Fruit fly (Drosophila melanogaster) whole organism, embryonic: ENCODE results near the gene CG7914.

Source experiments
- BtbVII ChIP-seq: fragments of 200-800 bp; sonication (Bioruptor generic); optimal IDR thresholded peaks from 3 replicates; lab custom pipeline; 2017; ENCODE audit warnings: missing biosample characterization, mild to moderate bottlenecking, missing genetic modification characterization
- CG10274 ChIP-seq: fragments of 200-800 bp; sonication (Bioruptor generic); optimal IDR thresholded peaks from 3 replicates; lab custom pipeline; 2017; ENCODE audit warnings: missing biosample characterization, mild to moderate bottlenecking, missing genetic modification characterization
- CG10366 ChIP-seq: fragments of 200-800 bp; sonication (Bioruptor generic); IDR thresholded peaks from 2 replicates; pipeline ENCODE4 v1.3.6; 2022; ENCODE audit warnings: missing biosample characterization, missing genetic modification characterization
- CG12155 ChIP-seq: fragments of 200-800 bp; sonication (Bioruptor generic); optimal IDR thresholded peaks from 3 replicates; lab custom pipeline; 2016; ENCODE audit warnings: missing biosample characterization, missing genetic modification characterization
- CG1233 ChIP-seq: fragments of 200-800 bp; sonication (Bioruptor generic); optimal IDR thresholded peaks from 4 replicates; lab custom pipeline; 2018; ENCODE audit warnings: missing biosample characterization, mild to moderate bottlenecking, missing genetic modification characterization
- CG14965 ChIP-seq: fragments of 200-800 bp; sonication (Bioruptor generic); optimal IDR thresholded peaks from 2 replicates; lab custom pipeline; 2016; ENCODE audit warnings: missing biosample characterization, missing genetic modification characterization, borderline replicate concordance
- CG17802 ChIP-seq: fragments of 200-800 bp; sonication (Bioruptor generic); optimal IDR thresholded peaks from 2 replicates; lab custom pipeline; 2018; ENCODE audit warnings: missing biosample characterization, mild to moderate bottlenecking, missing genetic modification characterization, moderate library complexity
- CG17912 ChIP-seq: fragments of 200-800 bp; sonication (Bioruptor generic); optimal IDR thresholded peaks from 2 replicates; lab custom pipeline; 2018; ENCODE audit warnings: missing biosample characterization, mild to moderate bottlenecking, missing genetic modification characterization
- CG1792 ChIP-seq: fragments of 200-800 bp; sonication (Bioruptor generic); optimal IDR thresholded peaks from 2 replicates; lab custom pipeline; 2016; ENCODE audit warnings: missing biosample characterization, missing genetic modification characterization
- CG18599 ChIP-seq: fragments of 200-800 bp; sonication (Bioruptor generic); optimal IDR thresholded peaks from 3 replicates; lab custom pipeline; 2017; ENCODE audit warnings: missing biosample characterization, missing genetic modification characterization, mild to moderate bottlenecking, moderate library complexity, missing genetic modification reagents
- CG2202 ChIP-seq: fragments of 200-800 bp; sonication (Bioruptor generic); optimal IDR thresholded peaks from 2 replicates; lab custom pipeline; 2018; ENCODE audit warnings: missing biosample characterization, mild to moderate bottlenecking, missing genetic modification characterization
- CG30431 ChIP-seq: fragments of 200-800 bp; sonication (Bioruptor generic); optimal IDR thresholded peaks from 2 replicates; lab custom pipeline; 2017; ENCODE audit warnings: missing biosample characterization, missing genetic modification characterization
- CG3281 ChIP-seq: fragments of 200-800 bp; sonication (Bioruptor generic); optimal IDR thresholded peaks from 3 replicates; lab custom pipeline; 2017; ENCODE audit warnings: missing biosample characterization, mild to moderate bottlenecking, missing genetic modification characterization
- CG43689 ChIP-seq: fragments of 200-800 bp; sonication (Bioruptor generic); IDR thresholded peaks from 2 replicates; pipeline ENCODE4 v1.3.6; 2022; ENCODE audit warnings: missing biosample characterization, missing genetic modification characterization
- CG4730 ChIP-seq: fragments of 200-800 bp; sonication (Bioruptor generic); IDR thresholded peaks from 2 replicates; pipeline ENCODE4 v1.3.6; 2022; ENCODE audit warnings: missing biosample characterization, missing genetic modification characterization
- CG6791 ChIP-seq: fragments of 200-800 bp; sonication (Bioruptor generic); IDR thresholded peaks from 3 replicates; pipeline ENCODE4 v1.3.6; 2022; ENCODE audit warnings: missing biosample characterization, missing genetic modification characterization; ENCODE audit not compliant: partially characterized antibody
- CG8924 ChIP-seq: fragments of 200-800 bp; optimal IDR thresholded peaks from 3 replicates; lab custom pipeline; 2019; ENCODE audit warnings: missing biosample characterization, mild to moderate bottlenecking, missing genetic modification characterization, moderate library complexity
- CG9609 ChIP-seq: fragments of 200-800 bp; sonication (Bioruptor generic); optimal IDR thresholded peaks from 3 replicates; lab custom pipeline; 2016; ENCODE audit warnings: missing biosample characterization, missing genetic modification characterization
- CG9876 ChIP-seq: fragments of 200-800 bp; sonication (Bioruptor generic); optimal IDR thresholded peaks from 2 replicates; lab custom pipeline; 2016; ENCODE audit warnings: missing biosample characterization, missing genetic modification characterization
- D ChIP-seq, 2 experiments: fragments of 200-800 bp in 1 of 2; fragments of >200 bp in 1 of 2; sonication (Bioruptor generic) in 1 of 2; optimal IDR thresholded peaks; 2 replicates in 1 of 2; 3 replicates in 1 of 2; lab custom pipeline; 2017; ENCODE audit warnings: mild to moderate bottlenecking in 1 of 2, missing biosample characterization in 1 of 2, missing genetic modification characterization in 1 of 2, missing genetic modification reagents in 1 of 2
- Dfd ChIP-seq, 2 experiments: fragments of >200 bp; optimal IDR thresholded peaks; 2 replicates each; lab custom pipeline; 2017; ENCODE audit warnings: missing biosample characterization in 2 of 2, missing genetic modification characterization in 2 of 2
- Doc2 ChIP-seq: fragments of 200-800 bp; sonication (Bioruptor generic); IDR thresholded peaks from 2 replicates; pipeline ENCODE4 v1.3.6; 2022; ENCODE audit warnings: missing biosample characterization, missing genetic modification characterization
- Ets65A ChIP-seq: fragments of 200-800 bp; sonication (Bioruptor generic); peaks from one replicate; lab custom pipeline; 2016; ENCODE audit warnings: missing biosample characterization, missing genetic modification characterization
- H15 ChIP-seq: fragments of 200-800 bp; sonication (Bioruptor generic); IDR thresholded peaks from 3 replicates; pipeline ENCODE4 v1.3.6; 2022; ENCODE audit warnings: missing biosample characterization, missing genetic modification characterization
- HLH54F ChIP-seq: fragments of 200-800 bp; sonication (Bioruptor generic); optimal IDR thresholded peaks from 3 replicates; lab custom pipeline; 2016; ENCODE audit warnings: missing biosample characterization, missing genetic modification characterization
- Mrtf ChIP-seq: fragments of 200-800 bp; sonication (Bioruptor generic); IDR thresholded peaks from 3 replicates; pipeline ENCODE4 v1.3.6; 2022; ENCODE audit warnings: missing biosample characterization, missing genetic modification characterization
- Nf-YC ChIP-seq: fragments of 200-800 bp; optimal IDR thresholded peaks from 3 replicates; lab custom pipeline; 2019; ENCODE audit warnings: missing biosample characterization, mild to moderate bottlenecking, missing genetic modification characterization, moderate library complexity
- Xbp1 ChIP-seq: fragments of 200-800 bp; sonication (Bioruptor generic); optimal IDR thresholded peaks from 3 replicates; lab custom pipeline; 2016; ENCODE audit warnings: missing biosample characterization, mild to moderate bottlenecking, missing genetic modification characterization
- al ChIP-seq: fragments of 200-800 bp; sonication (Bioruptor generic); IDR thresholded peaks from 2 replicates; pipeline ENCODE4 v1.3.6; 2022; ENCODE audit warnings: missing biosample characterization, missing genetic modification characterization
- bigmax ChIP-seq: fragments of 200-800 bp; sonication (Bioruptor generic); optimal IDR thresholded peaks from 2 replicates; lab custom pipeline; 2018; ENCODE audit warnings: missing biosample characterization, mild to moderate bottlenecking, missing genetic modification characterization
- corto ChIP-seq: fragments of 200-800 bp; sonication (Bioruptor generic); optimal IDR thresholded peaks from 2 replicates; lab custom pipeline; 2016; ENCODE audit warnings: missing biosample characterization, mild to moderate bottlenecking, missing genetic modification characterization, moderate library complexity
- croc ChIP-seq: fragments of 200-800 bp; sonication (Bioruptor generic); conservative IDR thresholded peaks from 3 replicates; pipeline ENCODE4 v1.3.6; 2022; ENCODE audit warnings: missing biosample characterization, missing genetic modification characterization
- crol ChIP-seq: fragments of 200-800 bp; sonication (Bioruptor generic); IDR thresholded peaks from 2 replicates; pipeline ENCODE4 v1.3.6; 2022; ENCODE audit warnings: missing biosample characterization, missing genetic modification characterization
- da ChIP-seq: fragments of 200-800 bp; sonication (Bioruptor generic); optimal IDR thresholded peaks from 2 replicates; lab custom pipeline; 2016; ENCODE audit warnings: missing biosample characterization, missing genetic modification characterization
- dan ChIP-seq: fragments of 200-800 bp; sonication (Bioruptor generic); IDR thresholded peaks from 2 replicates; pipeline ENCODE4 v1.3.6; 2022; ENCODE audit warnings: missing biosample characterization, missing genetic modification characterization
- dm ChIP-seq: fragments of 200-800 bp; sonication (Bioruptor generic); optimal IDR thresholded peaks from 3 replicates; lab custom pipeline; 2016; ENCODE audit warnings: missing biosample characterization, missing genetic modification characterization
- fru ChIP-seq: fragments of >200 bp; optimal IDR thresholded peaks from 2 replicates; lab custom pipeline; 2017
- ftz-f1 ChIP-seq: fragments of 200-800 bp; sonication (Bioruptor generic); optimal IDR thresholded peaks from 2 replicates; lab custom pipeline; 2016; ENCODE audit warnings: missing biosample characterization, missing genetic modification characterization
- gem ChIP-seq: fragments of 200-800 bp; sonication (Bioruptor generic); optimal IDR thresholded peaks from 2 replicates; lab custom pipeline; 2019; ENCODE audit warnings: missing biosample characterization, mild to moderate bottlenecking, missing genetic modification characterization, moderate library complexity
- gsb ChIP-seq: fragments of 200-800 bp; sonication (Bioruptor generic); IDR thresholded peaks from 2 replicates; pipeline ENCODE4 v1.3.6; 2022; ENCODE audit warnings: missing biosample characterization, missing genetic modification characterization
- kay ChIP-seq: fragments of 200-800 bp; sonication (Bioruptor generic); optimal IDR thresholded peaks from 2 replicates; lab custom pipeline; 2016; ENCODE audit warnings: missing biosample characterization, missing genetic modification characterization
- lilli ChIP-seq: fragments of 200-800 bp; sonication (Bioruptor generic); optimal IDR thresholded peaks from 3 replicates; lab custom pipeline; 2016; ENCODE audit warnings: missing biosample characterization, missing genetic modification characterization
- luna ChIP-seq: fragments of 200-800 bp; sonication (Bioruptor generic); optimal IDR thresholded peaks from 2 replicates; lab custom pipeline; 2016; ENCODE audit warnings: missing biosample characterization, missing genetic modification characterization
- otp ChIP-seq: fragments of 200-800 bp; sonication (Bioruptor generic); IDR thresholded peaks from 3 replicates; pipeline ENCODE4, ENCODE4 v1.3.6; 2022; ENCODE audit warnings: missing biosample characterization, missing genetic modification characterization
- pb ChIP-seq: fragments of 200-800 bp; sonication (Bioruptor generic); optimal IDR thresholded peaks from 3 replicates; lab custom pipeline; 2016; ENCODE audit warnings: missing biosample characterization, missing genetic modification characterization
- pfk ChIP-seq: fragments of 200-800 bp; sonication (Bioruptor generic); optimal IDR thresholded peaks from 2 replicates; lab custom pipeline; 2018; ENCODE audit warnings: missing biosample characterization, mild to moderate bottlenecking, missing genetic modification characterization, moderate library complexity
- phol ChIP-seq: fragments of 200-800 bp; sonication (Bioruptor generic); optimal IDR thresholded peaks from 3 replicates; lab custom pipeline; 2018; ENCODE audit warnings: missing biosample characterization, mild to moderate bottlenecking, missing genetic modification characterization, moderate library complexity
- prd ChIP-seq, 3 experiments: fragments of >200 bp in 2 of 3; fragments of 200-800 bp in 1 of 3; sonication (Bioruptor generic) in 1 of 3; optimal IDR thresholded peaks in 2 of 3; IDR thresholded peaks in 1 of 3; 2 replicates in 2 of 3; 3 replicates in 1 of 3; pipeline versions ENCODE4 v1.3.6 to Lab custom; 2017 to 2022; ENCODE audit warnings: missing biosample characterization in 1 of 3, missing genetic modification characterization in 1 of 3
- sima ChIP-seq: fragments of 200-800 bp; sonication (Bioruptor generic); optimal IDR thresholded peaks from 2 replicates; lab custom pipeline; 2016; ENCODE audit warnings: missing biosample characterization, missing genetic modification characterization
- tgo ChIP-seq: fragments of 200-800 bp; sonication (Bioruptor generic); IDR thresholded peaks from 3 replicates; pipeline ENCODE4 v1.3.6; 2022; ENCODE audit warnings: missing biosample characterization, missing genetic modification characterization
- tx ChIP-seq: fragments of 200-800 bp; sonication (Bioruptor generic); optimal IDR thresholded peaks from 2 replicates; lab custom pipeline; 2016; ENCODE audit warnings: missing biosample characterization, missing genetic modification characterization

Gene CG7914

dm6 chrX:19146421-19146952 is 46.8 kb downstream of the CG7914 start (continued):
- TF ChIP-seq luna (GFP tag; lab: Kevin White, UChicago) (no peak), pfk (GFP tag; lab: Kevin White, UChicago) (no peak), CG18599 (GFP tag; lab: Kevin White, UChicago) (peak; percentile 23), da (GFP tag; lab: Kevin White, UChicago) (no peak), pb (GFP tag; lab: Kevin White, UChicago) (peak; percentile 62), CG17802 (no peak), fru (lab: Kevin White, UChicago) (no peak), Dfd (GFP tag; optimal IDR thresholded peaks at IDR 0.05; lab: Kevin White, UChicago) (no peak), Nf-YC (tag; lab: Kevin White, UChicago) (peak; percentile 5), al (GFP tag; lab: Robert Waterston, UW) (no peak), tgo (GFP tag; lab: Robert Waterston, UW) (no peak), CG8924 (no peak), Xbp1 (GFP tag; lab: Kevin White, UChicago) (peak; percentile 40), CG9876 (no peak), otp (GFP tag; lab: Robert Waterston, UW) (peak; percentile 14; the same call in 1 of the 3 replicates), Mrtf (no peak), CG4730 (GFP tag; lab: Robert Waterston, UW) (no peak), gsb (GFP tag; lab: Robert Waterston, UW) (no peak), dan (GFP tag; lab: Robert Waterston, UW) (no peak), CG30431 (peak; percentile 10), ftz-f1 (no peak), D (optimal IDR thresholded peaks at IDR 0.05; lab: Kevin White, UChicago) (no peak), D (GFP tag; optimal IDR thresholded peaks at IDR 0.05; lab: Kevin White, UChicago) (no peak), kay (GFP tag; lab: Kevin White, UChicago) (peak; percentile 11), corto (no peak), CG3281 (GFP tag; lab: Kevin White, UChicago) (no peak), lilli (peak; percentile 54), BtbVII (GFP tag; lab: Kevin White, UChicago) (no peak), bigmax (GFP tag; lab: Kevin White, UChicago) (no peak), Doc2 (GFP tag; lab: Robert Waterston, UW) (no peak), CG9609 (GFP tag; lab: Kevin White, UChicago) (peak; percentile 8), CG10366 (GFP tag; lab: Robert Waterston, UW) (no peak), crol (peak; percentile 66), CG43689 (GFP tag; lab: Robert Waterston, UW) (no peak), HLH54F (peak; percentile 8), H15 (no peak), CG6791 (GFP tag; lab: Robert Waterston, UW) (no peak), CG17912 (GFP tag; lab: Kevin White, UChicago) (no peak), phol (tag; lab: Kevin White, UChicago) (peak; percentile 16), tx (GFP tag; lab: Kevin White, UChicago) (no peak), Ets65A (peak; percentile 97), CG1792 (GFP tag; lab: Kevin White, UChicago) (no peak), CG14965 (GFP tag; lab: Kevin White, UChicago) (no peak), CG12155 (GFP tag; lab: Kevin White, UChicago) (peak; percentile 12), croc (GFP tag; lab: Robert Waterston, UW) (no peak), CG1233 (no peak), prd (optimal IDR thresholded peaks at IDR 0.05; lab: Kevin White, UChicago) (no peak), prd (GFP tag; IDR thresholded peaks at IDR 0.05; lab: Robert Waterston, UW) (peak; percentile 24; the same call in 1 of the 3 replicates), gem (peak; percentile 56), CG2202 (tag; lab: Kevin White, UChicago) (no peak), CG10274 (GFP tag; lab: Kevin White, UChicago) (no peak), sima (GFP tag; lab: Kevin White, UChicago) (no peak), dm (GFP tag; lab: Kevin White, UChicago) (no peak)
